Fruit fly (Drosophila melanogaster): ENCODE results near the gene Amt.

Gene Amt

dm6 chr3R:15286693-15287041 is 37.7 kb upstream of the Amt start (continued):
- no peak for TF ChIP-seq Tbp (GFP tag; optimal IDR thresholded peaks at IDR 0.05)
- peak; percentile 19 for TF ChIP-seq CG6765 (GFP tag; optimal IDR thresholded peaks at IDR 0.05)
- TF ChIP-seq cwo (GFP tag; optimal IDR thresholded peaks at IDR 0.05), result peak; percentile 70
- TF ChIP-seq CG11696 (GFP tag; IDR thresholded peaks at IDR 0.05), result no peak
- TF ChIP-seq CG9817 (tag; optimal IDR thresholded peaks at IDR 0.05), result no peak
- peak; percentile 55 for TF ChIP-seq Nf-YB (GFP tag; optimal IDR thresholded peaks at IDR 0.05)
- TF ChIP-seq emc (GFP tag; optimal IDR thresholded peaks at IDR 0.05), result no peak
- no peak for TF ChIP-seq exex (tag; optimal IDR thresholded peaks at IDR 0.05)
- TF ChIP-seq CG17568 (GFP tag; optimal IDR thresholded peaks at IDR 0.05), result no peak
- TF ChIP-seq Doc2 (GFP tag; IDR thresholded peaks at IDR 0.05), result no peak
- TF ChIP-seq gcm (GFP tag; optimal IDR thresholded peaks at IDR 0.05), result peak; percentile 30
- peak; percentile 17 for TF ChIP-seq ftz-f1 (GFP tag; optimal IDR thresholded peaks at IDR 0.05)
- TF ChIP-seq disco-r (GFP tag; optimal IDR thresholded peaks at IDR 0.05), result no peak
- TF ChIP-seq so (GFP tag; IDR thresholded peaks at IDR 0.05), result no peak
- TF ChIP-seq Med (GFP tag), result peak; percentile 64
- TF ChIP-seq Trl (optimal IDR thresholded peaks at IDR 0.05), result peak; percentile 88 to 92
- peak; percentile 38 for TF ChIP-seq Trl (GFP tag; optimal IDR thresholded peaks at IDR 0.05)
- TF ChIP-seq trem (tag; optimal IDR thresholded peaks at IDR 0.05), result no peak
- TF ChIP-seq Hand (GFP tag; optimal IDR thresholded peaks at IDR 0.05), result no peak
- peak; percentile 30 for TF ChIP-seq HmgZ (tag; optimal IDR thresholded peaks at IDR 0.05)
- no peak for TF ChIP-seq fd3F (GFP tag; optimal IDR thresholded peaks at IDR 0.05)
- no peak for TF ChIP-seq CTCF (GFP tag; optimal IDR thresholded peaks at IDR 0.05)
- TF ChIP-seq CG2202 (tag; optimal IDR thresholded peaks at IDR 0.05), result no peak
- TF ChIP-seq lilli (GFP tag; optimal IDR thresholded peaks at IDR 0.05), result no peak
- TF ChIP-seq Dp (GFP tag; optimal IDR thresholded peaks at IDR 0.05), result no peak
- TF ChIP-seq CG13287 (GFP tag; IDR thresholded peaks at IDR 0.05; ENCODE audit: partially characterized antibody), result no peak
- no peak for TF ChIP-seq Adf1 (GFP tag; IDR thresholded peaks at IDR 0.05)
- TF ChIP-seq CG6854 (GFP tag; optimal IDR thresholded peaks at IDR 0.05), result no peak
- TF ChIP-seq Six4 (GFP tag; optimal IDR thresholded peaks at IDR 0.05), result no peak
- no peak for TF ChIP-seq CG16813 (GFP tag; IDR thresholded peaks at IDR 0.05; ENCODE audit: partially characterized antibody)
- no peak for TF ChIP-seq ranshi (GFP tag; IDR thresholded peaks at IDR 0.05)
- TF ChIP-seq CG14860 (GFP tag; IDR thresholded peaks at IDR 0.05; ENCODE audit: partially characterized antibody), result no peak
- TF ChIP-seq Oli (tag; optimal IDR thresholded peaks at IDR 0.05), result no peak
- TF ChIP-seq C15 (GFP tag; IDR thresholded peaks at IDR 0.05), result no peak
- no peak for TF ChIP-seq CG4404 (GFP tag; IDR thresholded peaks at IDR 0.05)
- no peak for TF ChIP-seq Bdp1 (GFP tag; optimal IDR thresholded peaks at IDR 0.05)
- no peak for TF ChIP-seq usp (GFP tag; optimal IDR thresholded peaks at IDR 0.05)
- TF ChIP-seq dm (GFP tag; optimal IDR thresholded peaks at IDR 0.05), result no peak
- TF ChIP-seq CG1832 (GFP tag; optimal IDR thresholded peaks at IDR 0.05), result peak; percentile 87
- no peak for TF ChIP-seq CG10543 (GFP tag; optimal IDR thresholded peaks at IDR 0.05)
- no peak for TF ChIP-seq CG32767 (GFP tag; IDR thresholded peaks at IDR 0.05)
- peak; percentile 69 for TF ChIP-seq kni (GFP tag; optimal IDR thresholded peaks at IDR 0.05)
- no peak for TF ChIP-seq danr (GFP tag; IDR thresholded peaks at IDR 0.05)
- peak; percentile 58 for TF ChIP-seq chn (GFP tag; optimal IDR thresholded peaks at IDR 0.05)
- no peak for TF ChIP-seq eve (GFP tag; optimal IDR thresholded peaks at IDR 0.05)
- TF ChIP-seq HLHmδ (GFP tag; optimal IDR thresholded peaks at IDR 0.05), result peak; percentile 50
- no peak for TF ChIP-seq CG6254 (GFP tag; optimal IDR thresholded peaks at IDR 0.05)
- TF ChIP-seq Hmr (GFP tag; optimal IDR thresholded peaks at IDR 0.05), result peak; percentile 35
- no peak for TF ChIP-seq CG1792 (GFP tag; optimal IDR thresholded peaks at IDR 0.05)
- no peak for TF ChIP-seq CG14667 (GFP tag; IDR thresholded peaks at IDR 0.05)
- no peak for TF ChIP-seq jigr1 (GFP tag; IDR thresholded peaks at IDR 0.05)
- TF ChIP-seq kay (GFP tag; optimal IDR thresholded peaks at IDR 0.05), result no peak
- TF ChIP-seq CG3838 (GFP tag; optimal IDR thresholded peaks at IDR 0.05), result no peak

Measured in whole organism, embryonic.